Fruit fly (Drosophila melanogaster): ENCODE results near the gene cmpy.

Gene cmpy

DNA sequence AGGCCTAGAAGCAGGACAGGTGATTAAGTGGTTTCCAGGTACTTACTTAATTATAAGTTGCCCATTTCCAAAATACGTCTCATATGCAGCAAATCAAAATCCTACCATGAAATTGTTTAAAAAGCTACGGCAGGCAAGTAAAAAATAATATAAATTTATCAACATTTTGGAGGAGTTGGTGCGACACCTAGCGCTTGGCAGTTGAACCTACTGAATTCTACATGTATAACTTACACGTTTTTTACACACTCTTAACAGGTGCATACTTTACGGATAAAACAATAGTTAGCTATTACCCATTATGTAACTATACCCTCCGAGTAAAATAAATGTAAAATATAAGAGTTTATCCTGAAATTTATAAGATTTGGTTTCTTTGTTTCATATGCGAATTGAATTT lies 7.6 kb downstream of the cmpy start (continued):
- TF ChIP-seq CG1792 (GFP tag; optimal IDR thresholded peaks at IDR 0.05) (no peak), bcd (GFP tag; optimal IDR thresholded peaks at IDR 0.05) (peak; percentile 68), Atf6 (GFP tag; IDR thresholded peaks at IDR 0.05) (no peak), CG10366 (GFP tag; IDR thresholded peaks at IDR 0.05) (peak; percentile 57), NC2β (GFP tag; optimal IDR thresholded peaks at IDR 0.05) (peak; percentile 35), CG6813 (GFP tag; optimal IDR thresholded peaks at IDR 0.05) (peak; percentile 6), CG7839 (tag; optimal IDR thresholded peaks at IDR 0.05) (peak; percentile 67), row (GFP tag; IDR thresholded peaks at IDR 0.05) (no peak), phol (tag; optimal IDR thresholded peaks at IDR 0.05) (peak; percentile 67), Dip3 (GFP tag; optimal IDR thresholded peaks at IDR 0.05) (no peak), CG12659 (GFP tag; optimal IDR thresholded peaks at IDR 0.05) (peak; percentile 66), NC2α (GFP tag; optimal IDR thresholded peaks at IDR 0.05) (no peak), Ets97D (GFP tag; optimal IDR thresholded peaks at IDR 0.05) (peak; percentile 10), Atf-2 (GFP tag; optimal IDR thresholded peaks at IDR 0.05) (peak; percentile 60), Meics (GFP tag; optimal IDR thresholded peaks at IDR 0.05) (peak; percentile 65), CG6791 (GFP tag; IDR thresholded peaks at IDR 0.05; ENCODE audit: partially characterized antibody) (peak; percentile 59; the same call in 1 of the 3 replicates), grn (GFP tag; optimal IDR thresholded peaks at IDR 0.05) (no peak), corto (GFP tag; optimal IDR thresholded peaks at IDR 0.05) (no peak), CG9727 (GFP tag; optimal IDR thresholded peaks at IDR 0.05) (peak; percentile 69), en (GFP tag; optimal IDR thresholded peaks at IDR 0.05) (peak; percentile 57), chif (GFP tag; optimal IDR thresholded peaks at IDR 0.05) (peak; percentile 23 to 77), CG17361 (GFP tag; IDR thresholded peaks at IDR 0.05) (peak; percentile 41; the same call in 1 of the 3 replicates), CkIIα-i1 (GFP tag; IDR thresholded peaks at IDR 0.05) (no peak), NfI (GFP tag; optimal IDR thresholded peaks at IDR 0.05) (peak; percentile 74), Dll (GFP tag; IDR thresholded peaks at IDR 0.05; ENCODE audit: partially characterized antibody) (no peak), caup (GFP tag; optimal IDR thresholded peaks at IDR 0.05; ENCODE audit: severe bottlenecking) (peak; percentile 77), CG9797 (GFP tag; optimal IDR thresholded peaks at IDR 0.05) (no peak), Hsf (GFP tag; optimal IDR thresholded peaks at IDR 0.05) (peak; percentile 77), Taf1 (GFP tag; IDR thresholded peaks at IDR 0.05) (no peak), sr (GFP tag; IDR thresholded peaks at IDR 0.05) (no peak), onecut (GFP tag; IDR thresholded peaks at IDR 0.05) (peak; percentile 62), CG11456 (GFP tag; IDR thresholded peaks at IDR 0.05) (peak; percentile 74; the same call in 2 of the 3 replicates), wor (GFP tag; IDR thresholded peaks at IDR 0.05) (peak; percentile 28; the same call in 1 of the 2 replicates), knrl (GFP tag; IDR thresholded peaks at IDR 0.05; ENCODE audit: partially characterized antibody) (peak; percentile 67; the same call in 2 of the 3 replicates), CG15269 (tag; optimal IDR thresholded peaks at IDR 0.05) (peak; percentile 50), sima (GFP tag; optimal IDR thresholded peaks at IDR 0.05) (no peak), CG14667 (GFP tag; IDR thresholded peaks at IDR 0.05) (no peak), ham (GFP tag; IDR thresholded peaks at IDR 0.05) (peak; percentile 44; the same call in 1 of the 2 replicates), amos (GFP tag; IDR thresholded peaks at IDR 0.05; ENCODE audit: partially characterized antibody) (peak; percentile 79), CG13624 (GFP tag; optimal IDR thresholded peaks at IDR 0.05) (peak; percentile 66), Dfd (GFP tag; optimal IDR thresholded peaks at IDR 0.05) (no peak), Sin3A (optimal IDR thresholded peaks at IDR 0.05) (no peak), mirr (GFP tag; optimal IDR thresholded peaks at IDR 0.05) (peak; percentile 2), tgo (GFP tag; IDR thresholded peaks at IDR 0.05) (peak; percentile 61), CG18262 (tag; optimal IDR thresholded peaks at IDR 0.05) (peak; percentile 43), CG14965 (GFP tag; optimal IDR thresholded peaks at IDR 0.05; ENCODE audit: borderline replicate concordance) (peak; percentile 99), unpg (GFP tag; optimal IDR thresholded peaks at IDR 0.05) (peak; percentile 64), sna (GFP tag; IDR thresholded peaks at IDR 0.05; ENCODE audit: partially characterized antibody) (no peak), sc (optimal IDR thresholded peaks at IDR 0.05) (no peak), sc (GFP tag; optimal IDR thresholded peaks at IDR 0.05) (peak; percentile 60), kay (GFP tag; optimal IDR thresholded peaks at IDR 0.05) (no peak)

Measured in whole organism, embryonic.